Worm (Caenorhabditis elegans): ENCODE measurements around the gene F16B4.4.

ce11 chrV:1577092-1577709 is 16.6 kb upstream of the F16B4.4 start:
- no peak for TF ChIP-seq nhr-76 (tag; optimal IDR thresholded peaks at IDR 0.05)
- TF ChIP-seq lir-3 (tag; optimal IDR thresholded peaks at IDR 0.05; ENCODE audit: poor library complexity) = no peak
- TF ChIP-seq nhr-237 (tag; optimal IDR thresholded peaks at IDR 0.05) = no peak
- TF ChIP-seq ztf-11 (tag; optimal IDR thresholded peaks at IDR 0.05) = no peak
- no peak for TF ChIP-seq unc-62 (GFP tag; optimal IDR thresholded peaks at IDR 0.05)
- TF ChIP-seq efl-1 (optimal IDR thresholded peaks at IDR 0.05) = no peak
- no peak for TF ChIP-seq efl-1 (GFP tag; optimal IDR thresholded peaks at IDR 0.05 in 1 of 2)
- no peak for TF ChIP-seq skn-1 (tag; optimal IDR thresholded peaks at IDR 0.05)
- TF ChIP-seq alr-1 (tag; optimal IDR thresholded peaks at IDR 0.05; ENCODE audit: borderline replicate concordance) = no peak
- no peak for TF ChIP-seq xbp-1 (tag; optimal IDR thresholded peaks at IDR 0.05)
- TF ChIP-seq lsy-2 (tag; optimal IDR thresholded peaks at IDR 0.05) = no peak
- no peak for TF ChIP-seq nhr-11 (tag; optimal IDR thresholded peaks at IDR 0.05)

Measured in whole organism, L1 larva.